Worm (Caenorhabditis elegans) whole organism, L1 larva: ENCODE data around the gene F54D10.8.

Source experiments
- F16B12.6 ChIP-seq: fragments of 150-350 bp; optimal IDR thresholded peaks from 2 replicates; lab custom pipeline; 2014; ENCODE audit warnings: missing biosample characterization, missing genetic modification characterization
- aha-1 ChIP-seq: fragments of 150-350 bp; optimal IDR thresholded peaks from 2 replicates; lab custom pipeline; 2014; ENCODE audit warnings: missing biosample characterization, missing genetic modification characterization
- alr-1 ChIP-seq: fragments of 200-800 bp; sonication (Bioruptor generic); optimal IDR thresholded peaks from 2 replicates; lab custom pipeline; 2018; ENCODE audit warnings: borderline replicate concordance, mild to moderate bottlenecking, missing genetic modification characterization, missing compliant biosample characterization
- ama-1 ChIP-seq: fragments of 150-350 bp; optimal IDR thresholded peaks from 2 replicates; lab custom pipeline; 2014
- dpl-1 ChIP-seq, 3 experiments: fragments of 150-350 bp in 2 of 3; sonication (generic microtip) in 1 of 3; optimal IDR thresholded peaks; 2 replicates each; lab custom pipeline; 2014 to 2017; ENCODE audit warnings: missing biosample characterization in 3 of 3, missing genetic modification characterization in 3 of 3, missing genetic modification reagents in 3 of 3
- dsc-1 ChIP-seq: sonication (generic microtip); optimal IDR thresholded peaks from 2 replicates; lab custom pipeline; 2016; ENCODE audit warnings: mild to moderate bottlenecking, missing genetic modification characterization, missing compliant biosample characterization
- efl-1 ChIP-seq, 4 experiments: fragments of 150-350 bp; optimal IDR thresholded peaks in 3 of 4; peaks in 1 of 4; 1 replicate in 1 of 4; 2 replicates in 3 of 4; lab custom pipeline; 2014; ENCODE audit warnings: missing biosample characterization in 2 of 4, missing genetic modification characterization in 2 of 4, missing genetic modification reagents in 2 of 4
- egl-13 ChIP-seq: sonication (generic microtip); optimal IDR thresholded peaks from 2 replicates; lab custom pipeline; 2016; ENCODE audit warnings: missing genotype, missing genetic modification reagents, missing genetic modification characterization, missing compliant biosample characterization
- elt-3 ChIP-seq, 6 experiments: fragments of 150-350 bp in 1 of 6; sonication (generic microtip); optimal IDR thresholded peaks; 2 replicates each; lab custom pipeline; 2017 to 2018; ENCODE audit warnings: missing biosample characterization in 6 of 6, missing genetic modification characterization in 6 of 6, inconsistent platforms in 1 of 6
- ets-5 ChIP-seq: fragments of 200-800 bp; sonication (Bioruptor generic); IDR thresholded peaks from 2 replicates; pipeline ENCODE4 v1.3.6; 2022; ENCODE audit warnings: missing genetic modification characterization, missing compliant biosample characterization
- fkh-10 ChIP-seq: sonication (generic microtip); optimal IDR thresholded peaks from 2 replicates; lab custom pipeline; 2017; ENCODE audit warnings: missing biosample characterization, missing genetic modification reagents, missing genetic modification characterization
- fkh-4 ChIP-seq: sonication (generic microtip); optimal IDR thresholded peaks from 2 replicates; lab custom pipeline; 2016; ENCODE audit warnings: missing compliant biosample characterization, missing genetic modification characterization, borderline replicate concordance
- fkh-8 ChIP-seq: sonication (generic microtip); optimal IDR thresholded peaks from 2 replicates; lab custom pipeline; 2016; ENCODE audit warnings: mild to moderate bottlenecking, missing genetic modification characterization, missing compliant biosample characterization
- hlh-17 ChIP-seq: fragments of 200-800 bp; sonication (Bioruptor generic); optimal IDR thresholded peaks from 2 replicates; lab custom pipeline; 2018; ENCODE audit warnings: missing genetic modification characterization, mild to moderate bottlenecking, missing compliant biosample characterization, moderate library complexity, borderline replicate concordance
- hlh-4 ChIP-seq: sonication (generic microtip); optimal IDR thresholded peaks from 2 replicates; lab custom pipeline; 2016; ENCODE audit warnings: mild to moderate bottlenecking, missing genetic modification characterization, missing compliant biosample characterization
- isw-1 ChIP-seq: fragments of 200-800 bp; sonication (Bioruptor generic); IDR thresholded peaks from 2 replicates; pipeline ENCODE4 v1.3.6; 2022; ENCODE audit warnings: missing genetic modification characterization, missing compliant biosample characterization
- lin-13 ChIP-seq: fragments of 150-350 bp; optimal IDR thresholded peaks from 2 replicates; lab custom pipeline; 2014; ENCODE audit warnings: missing biosample characterization, missing genetic modification reagents, missing genetic modification characterization
- lin-14 ChIP-seq: fragments of 200-800 bp; sonication (Bioruptor generic); optimal IDR thresholded peaks from 2 replicates; lab custom pipeline; 2018; ENCODE audit warnings: mild to moderate bottlenecking, missing genetic modification characterization, moderate library complexity, missing compliant biosample characterization
- lin-35 ChIP-seq, 2 experiments: fragments of 150-350 bp; optimal IDR thresholded peaks; 2 replicates each; lab custom pipeline; 2014; ENCODE audit warnings: missing biosample characterization in 2 of 2, missing genetic modification characterization in 2 of 2, missing genetic modification reagents in 2 of 2
- lsy-2 ChIP-seq, 2 experiments: fragments of 150-350 bp; optimal IDR thresholded peaks; 2 replicates each; lab custom pipeline; 2014; ENCODE audit warnings: missing biosample characterization in 2 of 2, missing genetic modification characterization in 2 of 2
- mef-2 ChIP-seq: fragments of 150-350 bp; optimal IDR thresholded peaks from 2 replicates; lab custom pipeline; 2014; ENCODE audit warnings: missing biosample characterization, missing genetic modification characterization
- mep-1 ChIP-seq: fragments of 150-350 bp; optimal IDR thresholded peaks from 2 replicates; lab custom pipeline; 2014; ENCODE audit warnings: missing biosample characterization, missing genetic modification characterization
- nhr-19 ChIP-seq: fragments of 200-800 bp; sonication (Bioruptor generic); conservative IDR thresholded peaks from 2 replicates; pipeline ENCODE4 v1.3.6; 2022; ENCODE audit warnings: missing genetic modification characterization, missing compliant biosample characterization
- nhr-20 ChIP-seq: sonication (generic microtip); optimal IDR thresholded peaks from 2 replicates; lab custom pipeline; 2016; ENCODE audit warnings: mild to moderate bottlenecking, missing genetic modification characterization, missing compliant biosample characterization
- nhr-47 ChIP-seq: sonication (generic microtip); optimal IDR thresholded peaks from 2 replicates; lab custom pipeline; 2016; ENCODE audit warnings: mild to moderate bottlenecking, missing genetic modification characterization, moderate library complexity, missing compliant biosample characterization
- nhr-71 ChIP-seq: sonication (generic microtip); optimal IDR thresholded peaks from 2 replicates; lab custom pipeline; 2016; ENCODE audit warnings: mild to moderate bottlenecking, missing genetic modification characterization, moderate library complexity, missing compliant biosample characterization
- nhr-76 ChIP-seq: sonication (generic microtip); optimal IDR thresholded peaks from 2 replicates; lab custom pipeline; 2017; ENCODE audit warnings: missing biosample characterization, missing genetic modification characterization
- nhr-77 ChIP-seq: fragments of 150-350 bp; optimal IDR thresholded peaks from 2 replicates; lab custom pipeline; 2014; ENCODE audit warnings: missing biosample characterization, missing genetic modification characterization
- nhr-85 ChIP-seq: sonication (generic microtip); peaks from one replicate; lab custom pipeline; 2016; ENCODE audit warnings: missing genetic modification characterization, inconsistent platforms, missing compliant biosample characterization
- nhr-90 ChIP-seq: sonication (generic microtip); optimal IDR thresholded peaks from 2 replicates; lab custom pipeline; 2016; ENCODE audit warnings: mild to moderate bottlenecking, missing genetic modification characterization, missing compliant biosample characterization; ENCODE audit not compliant: poor library complexity
- pag-3 ChIP-seq: sonication (generic microtip); optimal IDR thresholded peaks from 2 replicates; lab custom pipeline; 2017; ENCODE audit warnings: missing genetic modification characterization, mild to moderate bottlenecking, missing compliant biosample characterization, antibody characterized with exemption, borderline replicate concordance; ENCODE audit not compliant: insufficient read depth
- rnt-1 ChIP-seq: sonication (generic microtip); optimal IDR thresholded peaks from 2 replicates; lab custom pipeline; 2016; ENCODE audit warnings: mild to moderate bottlenecking, missing genetic modification characterization, moderate library complexity, missing compliant biosample characterization
- skn-1 ChIP-seq: fragments of 150-350 bp; optimal IDR thresholded peaks from 2 replicates; lab custom pipeline; 2014; ENCODE audit warnings: missing biosample characterization, missing genetic modification characterization
- snpc-4 ChIP-seq: fragments of 150-350 bp; optimal IDR thresholded peaks from 2 replicates; lab custom pipeline; 2014; ENCODE audit warnings: missing biosample characterization, missing genetic modification characterization
- snu-23 ChIP-seq: sonication (generic microtip); optimal IDR thresholded peaks from 2 replicates; lab custom pipeline; 2016; ENCODE audit warnings: missing genetic modification characterization, missing compliant biosample characterization
- sox-4 ChIP-seq: sonication (generic microtip); optimal IDR thresholded peaks from 2 replicates; lab custom pipeline; 2016; ENCODE audit warnings: missing genetic modification characterization, missing compliant biosample characterization
- sptf-1 ChIP-seq: fragments of 150-350 bp; optimal IDR thresholded peaks from 2 replicates; lab custom pipeline; 2014; ENCODE audit warnings: missing biosample characterization, missing genetic modification characterization
- swsn-7 ChIP-seq: sonication (generic microtip); optimal IDR thresholded peaks from 2 replicates; lab custom pipeline; 2016; ENCODE audit warnings: missing genetic modification characterization, missing compliant biosample characterization
- tbx-2 ChIP-seq: sonication (generic microtip); optimal IDR thresholded peaks from 2 replicates; lab custom pipeline; 2016; ENCODE audit warnings: missing genetic modification characterization, missing compliant biosample characterization
- tlp-1 ChIP-seq: fragments of 150-350 bp; optimal IDR thresholded peaks from 2 replicates; lab custom pipeline; 2014; ENCODE audit warnings: missing biosample characterization, missing genetic modification characterization
- unc-130 ChIP-seq: fragments of 150-350 bp; optimal IDR thresholded peaks from 2 replicates; lab custom pipeline; 2017; ENCODE audit warnings: missing biosample characterization, missing genetic modification characterization, inconsistent platforms
- unc-30 ChIP-seq: sonication (generic microtip); optimal IDR thresholded peaks from 2 replicates; lab custom pipeline; 2017; ENCODE audit warnings: missing biosample characterization, missing genetic modification characterization
- unc-86 ChIP-seq: sonication (generic microtip); optimal IDR thresholded peaks from 2 replicates; lab custom pipeline; 2016; ENCODE audit warnings: missing genetic modification characterization, missing compliant biosample characterization
- xbp-1 ChIP-seq: sonication (generic microtip); optimal IDR thresholded peaks from 2 replicates; lab custom pipeline; 2016; ENCODE audit warnings: missing genetic modification characterization, missing compliant biosample characterization
- zag-1 ChIP-seq: fragments of 150-350 bp; optimal IDR thresholded peaks from 2 replicates; lab custom pipeline; 2014; ENCODE audit warnings: missing biosample characterization, missing genetic modification characterization
- ztf-11 ChIP-seq, 2 experiments: sonication (generic microtip); optimal IDR thresholded peaks; 2 replicates each; lab custom pipeline; 2016 to 2017; ENCODE audit warnings: missing genetic modification characterization in 2 of 2, missing biosample characterization in 1 of 2, missing compliant biosample characterization in 1 of 2
- ztf-4 ChIP-seq: fragments of 150-350 bp; optimal IDR thresholded peaks from 2 replicates; lab custom pipeline; 2014; ENCODE audit warnings: missing biosample characterization, missing genetic modification characterization

F54D10.8 gene

ce11 chrII:3816251-3816849 lies 11.4 kb downstream of the F54D10.8 start, which contains the start of gene fbxa-24:
fbxa-24 (plus strand) TSS chrII:3816526.
- TF ChIP-seq tbx-2 (tag; lab: Kevin White, UChicago) (peak; percentile 31), nhr-47 (peak; percentile 37), xbp-1 (tag; lab: Kevin White, UChicago) (peak; percentile 4), lsy-2 (tag; optimal IDR thresholded peaks at IDR 0.05; lab: Kevin White, UChicago) (peak; percentile 30 to 46), lin-14 (peak; percentile 77), nhr-71 (tag; lab: Kevin White, UChicago) (peak; percentile 57), nhr-20 (tag; lab: Kevin White, UChicago) (peak; percentile 34), F16B12.6 (peak; percentile 6), nhr-19 (GFP tag; lab: Robert Waterston, UW) (peak; percentile 58), efl-1 (optimal IDR thresholded peaks at IDR 0.05; lab: Kevin White, UChicago) (peak; percentile 41 to 55), efl-1 (GFP tag; optimal IDR thresholded peaks at IDR 0.05 in 1 of 2; lab: Kevin White, UChicago) (peak; percentile 22 to 50), rnt-1 (tag; lab: Kevin White, UChicago) (peak; percentile 7), nhr-85 (tag; lab: Kevin White, UChicago) (peak; percentile 65), swsn-7 (tag; lab: Kevin White, UChicago) (peak; percentile 33), unc-86 (tag; lab: Kevin White, UChicago) (peak; percentile 23), dsc-1 (tag; lab: Kevin White, UChicago) (peak; percentile 9), dpl-1 (GFP tag; optimal IDR thresholded peaks at IDR 0.05; lab: Kevin White, UChicago) (peak in 1 of 3 experiments; percentile 34), snu-23 (GFP tag; lab: Kevin White, UChicago) (peak; percentile 30), fkh-8 (peak; percentile 72), isw-1 (GFP tag; lab: Robert Waterston, UW) (peak; percentile 27), lin-35 (GFP tag; optimal IDR thresholded peaks at IDR 0.05; lab: Kevin White, UChicago) (peak in 1 of 2 experiments; percentile 6), mep-1 (tag; lab: Kevin White, UChicago) (peak; percentile 38), egl-13 (tag; lab: Kevin White, UChicago) (peak; percentile 6)

- no peak for TF ChIP-seq unc-130 (tag; lab: Kevin White, UChicago)
- no peak for TF ChIP-seq sox-4 (tag; lab: Kevin White, UChicago)
- no peak for TF ChIP-seq nhr-77 (tag; lab: Kevin White, UChicago)
- peak in 1 of 2 experiments; percentile 15 for TF ChIP-seq lin-35 (GFP tag; optimal IDR thresholded peaks at IDR 0.05; lab: Kevin White, UChicago)
- no peak for TF ChIP-seq fkh-4
- no peak for TF ChIP-seq mef-2 (tag; lab: Kevin White, UChicago)
- TF ChIP-seq nhr-19 (GFP tag; lab: Robert Waterston, UW), result no peak
- no peak for TF ChIP-seq zag-1
- TF ChIP-seq ztf-11 (tag; optimal IDR thresholded peaks at IDR 0.05; lab: Kevin White, UChicago), result no peak
- TF ChIP-seq sptf-1 (tag; lab: Kevin White, UChicago), result no peak
- TF ChIP-seq ztf-4 (tag; lab: Kevin White, UChicago), result no peak
- TF ChIP-seq ets-5 (GFP tag; lab: Robert Waterston, UW), result no peak
- no peak for TF ChIP-seq tlp-1 (tag; lab: Kevin White, UChicago)
- TF ChIP-seq tbx-2 (tag; lab: Kevin White, UChicago), result no peak
- no peak for TF ChIP-seq elt-3 (tag; optimal IDR thresholded peaks at IDR 0.05; lab: Kevin White, UChicago)
- peak; percentile 15 for TF ChIP-seq nhr-90 (tag; lab: Kevin White, UChicago)
- peak in 2 of 3 experiments; percentile 21 to 53 for TF ChIP-seq dpl-1 (GFP tag; optimal IDR thresholded peaks at IDR 0.05; lab: Kevin White, UChicago)
- no peak for TF ChIP-seq ama-1 (lab: Kevin White, UChicago)
- TF ChIP-seq nhr-76, result no peak
- TF ChIP-seq snpc-4 (tag; lab: Kevin White, UChicago), result no peak
- TF ChIP-seq fkh-10 (GFP tag; lab: Kevin White, UChicago), result no peak
- no peak for TF ChIP-seq skn-1 (tag; lab: Kevin White, UChicago)
- TF ChIP-seq alr-1 (tag; lab: Kevin White, UChicago), result no peak
- no peak for TF ChIP-seq nhr-85 (tag; lab: Kevin White, UChicago)
- no peak for TF ChIP-seq aha-1
- peak; percentile 14 for TF ChIP-seq nhr-71 (tag; lab: Kevin White, UChicago)
- TF ChIP-seq hlh-4 (tag; lab: Kevin White, UChicago), result no peak
- TF ChIP-seq hlh-17, result no peak
- TF ChIP-seq lin-14, result no peak
- TF ChIP-seq unc-30, result no peak
- peak; percentile 21 for TF ChIP-seq nhr-20 (tag; lab: Kevin White, UChicago)
- no peak for TF ChIP-seq pag-3
- no peak for TF ChIP-seq lin-13 (GFP tag; lab: Kevin White, UChicago)
Observed at ce11 chrII:3815445-3816208, 12.1 kb downstream of the F54D10.8 start.
